Worm (Caenorhabditis elegans): Measurements from ENCODE around the gene lgc-18.

Gene lgc-18

ce11 chrX:12114024-12114423, 11.4 kb upstream of the lgc-18 start, which contains the start of gene lgc-15:
TSS of gene lgc-15 (plus strand) at chrX:12114324.
- TF ChIP-seq tra-4 (tag; optimal IDR thresholded peaks at IDR 0.05), result no peak
- no peak for TF ChIP-seq ama-1 (optimal IDR thresholded peaks at IDR 0.05)
- no peak for TF ChIP-seq ceh-13 (GFP tag; optimal IDR thresholded peaks at IDR 0.05)
- no peak for TF ChIP-seq hmg-4 (GFP tag; optimal IDR thresholded peaks at IDR 0.05)
- no peak for TF ChIP-seq hnd-1 (tag; optimal IDR thresholded peaks at IDR 0.05)
- no peak for TF ChIP-seq ceh-36 (tag; optimal IDR thresholded peaks at IDR 0.05)
- TF ChIP-seq flt-1 (GFP tag; IDR thresholded peaks at IDR 0.05), result no peak
- TF ChIP-seq ets-7 (tag; optimal IDR thresholded peaks at IDR 0.05), result no peak
- no peak for TF ChIP-seq tbx-11 (GFP tag; IDR thresholded peaks at IDR 0.05)
- TF ChIP-seq pes-1 (GFP tag; IDR thresholded peaks at IDR 0.05), result no peak
- TF ChIP-seq aly-1 (tag; optimal IDR thresholded peaks at IDR 0.05), result no peak
- TF ChIP-seq F13C5.2 (tag; optimal IDR thresholded peaks at IDR 0.05), result no peak
- no peak for TF ChIP-seq B0310.2 (tag; optimal IDR thresholded peaks at IDR 0.05)
- no peak for TF ChIP-seq tbx-37 (GFP tag; conservative IDR thresholded peaks at IDR 0.05)
- no peak for TF ChIP-seq scrt-1 (GFP tag; IDR thresholded peaks at IDR 0.05)
- no peak for TF ChIP-seq sea-1 (GFP tag; conservative IDR thresholded peaks at IDR 0.05)
- no peak for TF ChIP-seq hmbx-1 (tag; optimal IDR thresholded peaks at IDR 0.05)

DNA sequence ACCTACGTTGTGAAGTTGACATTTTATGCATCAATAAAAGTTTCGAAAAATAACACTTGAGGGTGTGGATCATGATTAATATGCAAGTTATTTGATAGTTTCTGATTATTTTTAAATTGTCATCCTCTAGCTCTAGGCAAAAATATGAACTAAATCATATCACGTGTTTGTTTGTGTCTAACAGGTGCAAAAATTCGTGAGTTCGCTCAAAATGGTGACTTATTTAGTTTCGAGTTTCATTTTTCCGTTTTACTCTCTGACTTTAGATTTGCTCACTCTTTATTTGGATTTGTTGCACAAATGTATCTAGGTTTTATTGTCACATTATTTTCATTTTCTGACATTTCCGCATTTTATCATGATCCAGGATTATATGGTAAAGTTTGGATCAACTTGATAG, 7.1 kb upstream of the lgc-18 start, which contains the start of gene lgc-16:
lgc-16 (plus strand) TSS at position 301 of the 400 bp plus-strand sequence.
- TF ChIP-seq hnd-1 (tag; optimal IDR thresholded peaks at IDR 0.05) (no peak), tbx-37 (GFP tag; conservative IDR thresholded peaks at IDR 0.05) (no peak), F13C5.2 (tag; optimal IDR thresholded peaks at IDR 0.05) (no peak), pes-1 (GFP tag; IDR thresholded peaks at IDR 0.05) (no peak), scrt-1 (GFP tag; IDR thresholded peaks at IDR 0.05) (no peak)

DNA sequence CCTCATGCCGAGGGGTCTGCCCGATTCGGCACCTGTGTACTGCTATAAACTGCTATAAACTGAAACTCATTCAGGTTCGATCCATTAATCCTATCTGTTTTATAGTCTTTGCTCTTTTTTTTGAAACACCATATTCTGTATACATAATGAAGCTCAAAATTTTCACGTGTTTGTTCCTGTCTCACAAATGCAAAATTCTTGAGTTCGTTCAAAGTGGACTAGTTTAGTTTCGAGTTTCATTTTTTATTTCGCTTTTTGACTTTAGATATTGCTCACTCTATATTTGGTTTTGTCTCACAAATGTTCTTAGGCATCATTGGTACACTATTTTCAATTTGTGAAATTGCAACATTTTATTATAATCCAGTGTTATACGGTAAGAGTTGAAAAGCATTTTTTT, 4.1 kb upstream of the lgc-18 start, which contains the start of gene lgc-17:
lgc-17 (plus strand) TSS at position 301 of the 400 bp plus-strand sequence.
- TF ChIP-seq aly-1 (tag; optimal IDR thresholded peaks at IDR 0.05) (no peak), ceh-13 (GFP tag; optimal IDR thresholded peaks at IDR 0.05) (no peak), hmg-4 (GFP tag; optimal IDR thresholded peaks at IDR 0.05) (no peak), tbx-37 (GFP tag; conservative IDR thresholded peaks at IDR 0.05) (no peak), pes-1 (GFP tag; IDR thresholded peaks at IDR 0.05) (no peak), ets-7 (tag; optimal IDR thresholded peaks at IDR 0.05) (no peak), tra-4 (tag; optimal IDR thresholded peaks at IDR 0.05) (no peak), F13C5.2 (tag; optimal IDR thresholded peaks at IDR 0.05) (no peak), scrt-1 (GFP tag; IDR thresholded peaks at IDR 0.05) (no peak), tbx-11 (GFP tag; IDR thresholded peaks at IDR 0.05) (no peak)

DNA sequence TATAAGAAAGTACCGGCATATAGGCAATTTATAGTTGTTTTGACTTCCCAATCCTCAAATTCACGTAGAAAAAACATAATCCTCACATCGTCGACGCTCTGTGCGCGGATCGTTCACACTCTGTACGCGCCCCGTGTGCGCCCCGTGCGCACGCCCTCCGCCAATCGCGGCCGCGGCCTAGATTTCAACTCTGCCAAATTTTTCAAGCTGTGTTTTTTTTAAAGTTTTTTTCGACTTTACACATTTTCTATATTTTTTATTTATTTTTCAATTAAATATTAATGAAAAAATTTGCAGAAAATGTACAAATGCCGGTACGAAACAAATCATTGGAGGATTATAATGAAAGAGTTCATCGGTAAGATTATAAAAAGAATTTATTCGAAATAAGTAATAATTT, 2.3 kb upstream of the lgc-18 start, which contains the start of gene T01H10.11:
T01H10.11 (plus strand) TSS at position 301 of the 400 bp plus-strand sequence.
- TF ChIP-seq scrt-1 (GFP tag; IDR thresholded peaks at IDR 0.05), result no peak
- TF ChIP-seq ets-7 (tag; optimal IDR thresholded peaks at IDR 0.05), result no peak
- no peak for TF ChIP-seq flt-1 (GFP tag; IDR thresholded peaks at IDR 0.05)
- no peak for TF ChIP-seq aly-1 (tag; optimal IDR thresholded peaks at IDR 0.05)
- no peak for TF ChIP-seq ceh-13 (GFP tag; optimal IDR thresholded peaks at IDR 0.05)
- TF ChIP-seq hmg-4 (GFP tag; optimal IDR thresholded peaks at IDR 0.05), result no peak
- no peak for TF ChIP-seq hnd-1 (tag; optimal IDR thresholded peaks at IDR 0.05)
- no peak for TF ChIP-seq tra-4 (tag; optimal IDR thresholded peaks at IDR 0.05)
- TF ChIP-seq pes-1 (GFP tag; IDR thresholded peaks at IDR 0.05), result no peak
- no peak for TF ChIP-seq B0310.2 (tag; optimal IDR thresholded peaks at IDR 0.05)
- TF ChIP-seq F13C5.2 (tag; optimal IDR thresholded peaks at IDR 0.05), result no peak
- TF ChIP-seq ceh-36 (tag; optimal IDR thresholded peaks at IDR 0.05), result no peak

DNA sequence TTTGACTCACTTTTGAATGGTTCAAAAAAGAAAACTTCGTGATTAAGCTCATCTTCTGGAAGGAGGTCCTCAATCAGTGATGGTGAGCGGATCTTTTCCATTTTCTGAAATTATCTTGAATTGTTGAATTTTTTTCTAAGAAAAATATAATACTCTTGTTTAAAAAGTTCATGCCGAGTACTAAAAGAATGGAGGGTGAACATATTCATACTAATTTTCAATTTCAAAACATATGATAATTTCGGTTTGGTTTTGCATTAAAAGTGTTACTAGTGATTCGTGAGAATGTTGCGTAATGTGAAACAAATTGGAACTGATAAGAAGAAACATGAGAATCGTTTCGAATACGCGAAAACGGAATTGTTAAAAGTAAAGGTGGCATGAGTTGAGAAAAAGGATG, 15.6 kb downstream of the lgc-18 start, which contains the start of gene lyst-1:
lyst-1 (minus strand) TSS at position 101 of the 400 bp plus-strand sequence.
- TF ChIP-seq tbx-11 (GFP tag; IDR thresholded peaks at IDR 0.05) (no peak), hmg-4 (GFP tag; optimal IDR thresholded peaks at IDR 0.05) (no peak), scrt-1 (GFP tag; IDR thresholded peaks at IDR 0.05) (no peak), pes-1 (GFP tag; IDR thresholded peaks at IDR 0.05) (no peak), aly-1 (tag; optimal IDR thresholded peaks at IDR 0.05) (no peak), ceh-36 (tag; optimal IDR thresholded peaks at IDR 0.05) (no peak), flt-1 (GFP tag; IDR thresholded peaks at IDR 0.05) (no peak), ets-7 (tag; optimal IDR thresholded peaks at IDR 0.05) (no peak), hnd-1 (tag; optimal IDR thresholded peaks at IDR 0.05) (no peak), F13C5.2 (tag; optimal IDR thresholded peaks at IDR 0.05) (no peak), sea-1 (GFP tag; conservative IDR thresholded peaks at IDR 0.05) (no peak), B0310.2 (tag; optimal IDR thresholded peaks at IDR 0.05) (no peak), tra-4 (tag; optimal IDR thresholded peaks at IDR 0.05) (no peak), ceh-13 (GFP tag; optimal IDR thresholded peaks at IDR 0.05) (no peak), tbx-37 (GFP tag; conservative IDR thresholded peaks at IDR 0.05) (no peak), ama-1 (optimal IDR thresholded peaks at IDR 0.05) (no peak), hmbx-1 (tag; optimal IDR thresholded peaks at IDR 0.05) (no peak)

ce11 chrX:12142569-12142968, 17.2 kb downstream of the lgc-18 start, which contains the start of gene M153.3:
TSS of gene M153.3 (plus strand) at chrX:12142869.
- TF ChIP-seq F13C5.2 (tag; optimal IDR thresholded peaks at IDR 0.05) (no peak), ceh-36 (tag; optimal IDR thresholded peaks at IDR 0.05) (no peak), ceh-13 (GFP tag; optimal IDR thresholded peaks at IDR 0.05) (no peak), B0310.2 (tag; optimal IDR thresholded peaks at IDR 0.05) (no peak), pes-1 (GFP tag; IDR thresholded peaks at IDR 0.05) (no peak), flt-1 (GFP tag; IDR thresholded peaks at IDR 0.05) (no peak)

DNA sequence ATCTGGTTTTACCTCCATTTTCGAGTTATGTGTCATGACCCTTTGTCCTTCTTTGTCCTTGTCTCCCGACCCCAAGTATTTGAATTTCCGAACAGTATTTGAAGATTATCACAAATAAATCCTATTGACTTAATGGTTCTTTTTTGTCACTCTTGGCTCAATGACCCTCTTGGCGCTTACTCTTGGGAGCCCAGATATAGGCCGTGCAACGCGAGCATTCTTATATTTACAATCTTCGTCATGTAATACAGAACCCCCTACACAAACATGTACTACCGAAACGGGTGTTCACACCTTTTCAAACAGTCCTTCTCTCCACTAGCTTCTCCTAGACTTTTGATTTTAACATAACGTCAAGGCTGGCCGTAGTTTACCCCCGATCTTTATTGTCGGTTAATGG, 18.3 kb downstream of the lgc-18 start, which contains the start of gene M153.5:
M153.5 (plus strand) TSS at position 301 of the 400 bp plus-strand sequence.
- TF ChIP-seq scrt-1 (GFP tag; IDR thresholded peaks at IDR 0.05), result no peak
- no peak for TF ChIP-seq flt-1 (GFP tag; IDR thresholded peaks at IDR 0.05)
- no peak for TF ChIP-seq hnd-1 (tag; optimal IDR thresholded peaks at IDR 0.05)
- TF ChIP-seq pes-1 (GFP tag; IDR thresholded peaks at IDR 0.05), result no peak
- no peak for TF ChIP-seq F13C5.2 (tag; optimal IDR thresholded peaks at IDR 0.05)

ce11 chrX:12145919-12146318, 20.5 kb downstream of the lgc-18 start:
- no peak for TF ChIP-seq hmg-4 (GFP tag; optimal IDR thresholded peaks at IDR 0.05)
- no peak for TF ChIP-seq sea-1 (GFP tag; conservative IDR thresholded peaks at IDR 0.05)
